Worm (Caenorhabditis elegans): Measurements from ENCODE around the gene ugt-16.

DNA sequence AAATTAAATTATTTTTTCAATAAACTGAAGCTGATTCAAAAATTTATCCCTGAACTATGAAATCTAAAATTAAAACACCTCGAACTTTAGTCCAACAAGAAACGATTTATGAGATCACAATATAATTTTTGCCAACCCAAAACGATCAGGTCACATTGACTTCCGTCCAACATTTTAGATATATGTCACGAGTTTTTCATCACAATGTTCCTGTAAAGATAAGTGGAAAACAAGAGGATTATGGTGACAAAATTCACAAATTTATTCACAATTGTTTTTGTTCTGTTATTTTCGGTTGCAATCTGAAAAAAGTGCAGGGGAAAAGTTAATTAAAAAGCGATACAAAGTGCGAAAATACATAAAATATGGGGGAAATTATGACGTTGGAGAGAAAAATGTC is 8.2 kb upstream of the ugt-16 start:
- TF ChIP-seq W03F9.2 (tag; optimal IDR thresholded peaks at IDR 0.05) (no peak), him-1 (tag; optimal IDR thresholded peaks at IDR 0.05) (no peak)
